Fruit fly (Drosophila melanogaster) S2 (cell line): ENCODE measurements around the gene CG12998.

Experiments
- CG8478 ChIP-seq: fragments of >200 bp; optimal IDR thresholded peaks from 2 replicates; lab custom pipeline; 2018
- CTCF ChIP-seq, 2 experiments: fragments of >200 bp; optimal IDR thresholded peaks; 2 replicates each; lab custom pipeline; 2018

DNA sequence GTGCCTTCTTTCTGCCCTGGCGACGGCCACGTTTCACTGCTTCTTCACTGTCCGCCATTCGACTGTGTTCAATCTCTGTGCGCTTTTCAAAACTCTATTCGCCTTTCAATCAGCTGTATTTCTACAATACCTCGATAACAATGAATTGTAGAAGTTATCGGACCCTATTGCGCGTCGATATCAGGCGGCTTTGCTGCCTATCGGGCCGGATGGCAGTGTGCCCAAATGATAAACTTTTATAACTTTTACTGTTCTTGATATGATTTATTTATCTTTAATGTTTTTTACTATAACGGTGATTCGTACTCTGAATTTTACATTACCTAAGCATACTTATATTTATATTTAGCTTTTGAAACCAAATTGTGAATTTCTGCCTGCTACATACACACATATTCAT, 26.4 kb downstream of the CG12998 start, which contains the start of gene CG8915:
- TF ChIP-seq CTCF (optimal IDR thresholded peaks at IDR 0.05; lab: Kevin White, UChicago): no peak
- no peak for TF ChIP-seq CG8478 (lab: Kevin White, UChicago)
